Worm (Caenorhabditis elegans) whole organism, midembryonic: Measurements from ENCODE around the gene srw-32.

Experiments
- T22C8.4 ChIP-seq: fragments of 200-800 bp; sonication (Bioruptor generic); IDR thresholded peaks from 2 replicates; pipeline ENCODE4 v1.3.6; 2022; ENCODE audit warnings: missing genetic modification characterization, missing compliant biosample characterization
- cog-1 ChIP-seq: sonication (generic microtip); optimal IDR thresholded peaks from 2 replicates; lab custom pipeline; 2016; ENCODE audit warnings: missing genetic modification characterization, missing compliant biosample characterization
- flt-1 ChIP-seq: fragments of 200-800 bp; sonication (Bioruptor generic); IDR thresholded peaks from 2 replicates; pipeline ENCODE4 v1.3.6; 2022; ENCODE audit warnings: missing genetic modification characterization, missing compliant biosample characterization
- klf-2 ChIP-seq: fragments of 200-800 bp; sonication (Bioruptor generic); conservative IDR thresholded peaks from 2 replicates; pipeline ENCODE4 v1.3.6; 2022; ENCODE audit warnings: missing genetic modification reagents, missing genetic modification characterization, missing compliant biosample characterization
- med-1 ChIP-seq: sonication (generic microtip); optimal IDR thresholded peaks from 2 replicates; lab custom pipeline; 2017; ENCODE audit warnings: missing genetic modification characterization, mild to moderate bottlenecking, missing compliant biosample characterization, antibody characterized with exemption, missing genetic modification reagents; ENCODE audit not compliant: insufficient read depth
- ref-1 ChIP-seq: fragments of 200-800 bp; sonication (Bioruptor generic); conservative IDR thresholded peaks from 2 replicates; pipeline ENCODE4 v1.3.6; 2022; ENCODE audit warnings: missing genetic modification reagents, missing genetic modification characterization, missing compliant biosample characterization
- tab-1 ChIP-seq: fragments of 200-800 bp; sonication (Bioruptor generic); IDR thresholded peaks from 2 replicates; pipeline ENCODE4 v1.3.6; 2022; ENCODE audit warnings: missing genetic modification characterization, missing compliant biosample characterization
- ztf-23 ChIP-seq: fragments of 200-800 bp; sonication (Bioruptor generic); IDR thresholded peaks from 2 replicates; pipeline ENCODE4 v1.3.6; 2022; ENCODE audit warnings: missing genetic modification reagents, missing genetic modification characterization, missing compliant biosample characterization
- ztf-29 ChIP-seq: fragments of 200-800 bp; sonication (Bioruptor generic); IDR thresholded peaks from 2 replicates; pipeline ENCODE4 v1.3.6; 2022; ENCODE audit warnings: missing genetic modification reagents, missing genetic modification characterization, missing compliant biosample characterization

The srw-32 gene

DNA sequence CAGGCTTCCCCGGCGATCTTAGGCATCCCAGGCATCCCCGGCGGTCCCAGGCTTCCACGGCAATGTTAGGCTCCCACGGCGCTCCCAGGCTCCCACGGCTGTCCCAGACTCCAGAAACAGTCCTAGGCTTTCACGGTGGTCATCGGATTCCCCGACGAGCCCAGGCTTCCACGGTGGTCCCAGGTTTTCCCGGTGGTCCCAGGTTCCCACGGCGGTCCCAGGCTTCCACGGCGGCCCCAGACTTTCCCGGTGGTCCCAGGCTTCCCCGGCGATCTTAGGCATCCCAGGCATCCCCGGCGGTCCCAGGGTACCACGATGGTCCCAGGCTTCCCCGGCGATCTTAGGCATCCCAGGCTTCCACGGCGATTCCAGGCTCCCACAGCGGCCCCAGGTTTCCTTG, 40.0 kb downstream of the srw-32 start:
- TF ChIP-seq ztf-23 (GFP tag; lab: Robert Waterston, UW) (no peak), ztf-29 (GFP tag; lab: Robert Waterston, UW) (no peak)

- TF ChIP-seq cog-1 (tag; lab: Kevin White, UChicago) (no peak), flt-1 (GFP tag; lab: Robert Waterston, UW) (no peak), klf-2 (GFP tag; lab: Robert Waterston, UW) (no peak), tab-1 (GFP tag; lab: Robert Waterston, UW) (no peak)
Observed at ce11 chrV:17549362-17549761, 40.8 kb downstream of the srw-32 start, which contains the start of gene fbxa-176. Gene fbxa-176 (plus strand): TSS chrV:17549675.

DNA sequence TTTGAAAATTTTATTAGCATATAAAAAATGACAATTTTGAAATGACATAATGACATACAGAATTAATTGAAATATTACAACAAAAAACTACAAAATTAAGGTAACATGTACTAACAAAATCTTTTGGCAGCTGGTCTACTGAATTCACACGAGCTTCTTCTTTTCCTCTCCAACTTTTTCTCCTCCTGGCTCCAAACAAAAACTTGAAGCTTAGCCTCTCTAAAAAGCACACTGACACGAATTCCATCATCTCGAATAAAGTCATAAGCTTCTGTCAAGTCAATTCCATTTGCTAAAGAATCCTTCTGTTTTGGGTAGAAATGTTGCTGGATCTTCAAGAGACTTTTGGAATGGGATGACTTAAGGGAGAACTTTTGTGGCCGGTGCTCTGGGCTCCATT, 42.8 kb downstream of the srw-32 start:
- no peak for TF ChIP-seq tab-1 (GFP tag; lab: Robert Waterston, UW)
- TF ChIP-seq cog-1 (tag; lab: Kevin White, UChicago) = no peak
- TF ChIP-seq flt-1 (GFP tag; lab: Robert Waterston, UW) = no peak
- no peak for TF ChIP-seq ztf-23 (GFP tag; lab: Robert Waterston, UW)
- no peak for TF ChIP-seq klf-2 (GFP tag; lab: Robert Waterston, UW)
- TF ChIP-seq ztf-29 (GFP tag; lab: Robert Waterston, UW) = no peak

DNA sequence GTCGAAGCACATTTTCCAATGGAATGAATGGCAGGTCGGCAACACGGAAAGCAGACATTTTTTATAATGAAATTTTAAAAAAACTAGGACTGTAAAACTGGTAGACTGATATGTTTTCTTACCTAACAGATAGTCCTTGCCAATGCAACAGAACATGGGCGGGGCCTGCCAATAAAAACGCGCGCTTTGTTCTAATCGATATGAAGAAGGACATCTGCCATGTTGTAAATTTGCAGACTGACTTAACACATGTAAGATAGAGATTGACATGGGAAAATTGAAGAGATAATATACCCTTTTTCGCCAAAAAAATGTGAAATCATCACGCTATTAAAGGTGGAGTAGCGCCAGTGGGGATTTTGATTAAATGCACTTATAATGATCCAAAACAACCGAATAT, 44.2 kb downstream of the srw-32 start, which contains the start of gene C38D9.8:
C38D9.8 (minus strand) TSS at position 101 of the 400 bp plus-strand sequence.
- TF ChIP-seq tab-1 (GFP tag; lab: Robert Waterston, UW) (no peak), ref-1 (GFP tag; lab: Robert Waterston, UW) (no peak), ztf-23 (GFP tag; lab: Robert Waterston, UW) (no peak), klf-2 (GFP tag; lab: Robert Waterston, UW) (no peak), flt-1 (GFP tag; lab: Robert Waterston, UW) (no peak), ztf-29 (GFP tag; lab: Robert Waterston, UW) (no peak), cog-1 (tag; lab: Kevin White, UChicago) (no peak), T22C8.4 (no peak), med-1 (no peak)

DNA sequence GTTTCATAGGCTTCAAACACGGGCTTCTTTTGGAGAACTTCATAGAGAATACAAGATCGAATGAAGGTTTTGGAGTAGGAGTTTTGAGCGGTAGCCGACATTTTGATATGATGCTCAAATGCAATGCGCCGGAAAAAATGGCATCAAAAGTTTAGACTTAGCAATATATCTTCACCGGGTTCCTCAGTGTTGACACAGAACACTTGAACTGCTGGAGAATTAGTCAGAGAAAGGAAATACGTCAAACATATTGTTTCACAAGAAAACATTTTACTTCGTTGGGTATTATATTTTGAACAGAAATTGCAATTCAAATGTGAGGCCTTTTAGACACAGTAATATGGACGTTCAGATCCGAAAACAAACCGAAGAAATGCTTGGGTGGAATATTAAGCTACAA, 49.8 kb downstream of the srw-32 start, which contains the start of gene fbxa-174:
fbxa-174 (minus strand) TSS at position 101 of the 400 bp plus-strand sequence.
- TF ChIP-seq cog-1 (tag; lab: Kevin White, UChicago) = no peak
- no peak for TF ChIP-seq med-1
- TF ChIP-seq flt-1 (GFP tag; lab: Robert Waterston, UW) = no peak
- no peak for TF ChIP-seq klf-2 (GFP tag; lab: Robert Waterston, UW)
- no peak for TF ChIP-seq ztf-29 (GFP tag; lab: Robert Waterston, UW)
- no peak for TF ChIP-seq T22C8.4
- TF ChIP-seq tab-1 (GFP tag; lab: Robert Waterston, UW) = no peak
- TF ChIP-seq ztf-23 (GFP tag; lab: Robert Waterston, UW) = no peak
- no peak for TF ChIP-seq ref-1 (GFP tag; lab: Robert Waterston, UW)

- no peak for TF ChIP-seq med-1
- TF ChIP-seq ztf-23 (GFP tag; lab: Robert Waterston, UW) = no peak
- TF ChIP-seq flt-1 (GFP tag; lab: Robert Waterston, UW) = no peak
- TF ChIP-seq tab-1 (GFP tag; lab: Robert Waterston, UW) = no peak
- TF ChIP-seq T22C8.4 = no peak
- TF ChIP-seq ztf-29 (GFP tag; lab: Robert Waterston, UW) = no peak
- TF ChIP-seq ref-1 (GFP tag; lab: Robert Waterston, UW) = no peak
- no peak for TF ChIP-seq klf-2 (GFP tag; lab: Robert Waterston, UW)
- TF ChIP-seq cog-1 (tag; lab: Kevin White, UChicago) = no peak
Observed at ce11 chrV:17558946-17559345, 50.4 kb downstream of the srw-32 start, which contains the start of gene fbxa-172. Gene fbxa-172 (plus strand): TSS chrV:17559246.
